Fruit fly (Drosophila melanogaster) whole organism, prepupa: ENCODE measurements around the gene toe.

Source experiments
- Blimp-1 ChIP-seq: fragments of 200-800 bp; sonication (Bioruptor generic); optimal IDR thresholded peaks from 3 replicates; lab custom pipeline; 2017; ENCODE audit warnings: missing biosample characterization, missing genetic modification characterization, mild to moderate bottlenecking, moderate library complexity, missing genetic modification reagents
- CG10631 ChIP-seq: fragments of 200-800 bp; sonication (Bioruptor generic); optimal IDR thresholded peaks from 2 replicates; lab custom pipeline; 2016; ENCODE audit warnings: missing biosample characterization, missing genetic modification characterization
- CG10669 ChIP-seq: fragments of 200-800 bp; sonication (Bioruptor generic); optimal IDR thresholded peaks from 3 replicates; lab custom pipeline; 2018; ENCODE audit warnings: missing biosample characterization, mild to moderate bottlenecking, missing genetic modification characterization, moderate library complexity
- CG11294 ChIP-seq: fragments of 200-800 bp; sonication (Bioruptor generic); IDR thresholded peaks from 2 replicates; pipeline ENCODE4 v1.3.6; 2022; ENCODE audit warnings: missing biosample characterization, missing genetic modification characterization
- CG11762 ChIP-seq: fragments of 200-800 bp; sonication (Bioruptor generic); optimal IDR thresholded peaks from 3 replicates; lab custom pipeline; 2016; ENCODE audit warnings: missing biosample characterization, missing genetic modification characterization; ENCODE audit not compliant: insufficient read depth
- CG11902 ChIP-seq: fragments of 200-800 bp; sonication (Bioruptor generic); optimal IDR thresholded peaks from 3 replicates; lab custom pipeline; 2016; ENCODE audit warnings: missing biosample characterization, missing genetic modification characterization
- CG15336 ChIP-seq: fragments of 200-800 bp; sonication (Bioruptor generic); IDR thresholded peaks from 2 replicates; pipeline ENCODE4 v1.3.6; 2022; ENCODE audit warnings: missing biosample characterization, missing genetic modification characterization
- CG3032 ChIP-seq: fragments of 200-800 bp; optimal IDR thresholded peaks from 2 replicates; lab custom pipeline; 2019; ENCODE audit warnings: missing biosample characterization, mild to moderate bottlenecking, missing genetic modification characterization, moderate library complexity
- CG31627 ChIP-seq: fragments of 200-800 bp; sonication (Bioruptor generic); optimal IDR thresholded peaks from 3 replicates; lab custom pipeline; 2016; ENCODE audit warnings: missing biosample characterization, missing genetic modification characterization
- CG32006 ChIP-seq: fragments of 200-800 bp; sonication (Bioruptor generic); optimal IDR thresholded peaks from 3 replicates; lab custom pipeline; 2017; ENCODE audit warnings: missing biosample characterization, mild to moderate bottlenecking, missing genetic modification characterization
- CG3919 ChIP-seq: fragments of 200-800 bp; sonication (Bioruptor generic); optimal IDR thresholded peaks from 3 replicates; lab custom pipeline; 2016; ENCODE audit warnings: missing biosample characterization, missing genetic modification characterization
- CG4318 ChIP-seq: fragments of 200-800 bp; sonication (Bioruptor generic); optimal IDR thresholded peaks from 3 replicates; lab custom pipeline; 2017; ENCODE audit warnings: missing biosample characterization, mild to moderate bottlenecking, missing genetic modification characterization
- CG6276 ChIP-seq: fragments of 200-800 bp; sonication (Bioruptor generic); optimal IDR thresholded peaks from 2 replicates; lab custom pipeline; 2017; ENCODE audit warnings: missing biosample characterization, mild to moderate bottlenecking, missing genetic modification characterization
- CG6854 ChIP-seq: fragments of 200-800 bp; sonication (Bioruptor generic); optimal IDR thresholded peaks from 2 replicates; lab custom pipeline; 2017; ENCODE audit warnings: missing biosample characterization, mild to moderate bottlenecking, missing genetic modification characterization
- CG7368 ChIP-seq: fragments of 200-800 bp; sonication (Bioruptor generic); optimal IDR thresholded peaks from 3 replicates; lab custom pipeline; 2016; ENCODE audit warnings: missing biosample characterization, missing genetic modification characterization
- CG8119 ChIP-seq: fragments of 200-800 bp; sonication (Bioruptor generic); IDR thresholded peaks from 3 replicates; pipeline ENCODE4 v1.3.6; 2022; ENCODE audit warnings: missing biosample characterization, missing genetic modification characterization
- CG8319 ChIP-seq: fragments of 200-800 bp; sonication (Bioruptor generic); optimal IDR thresholded peaks from 3 replicates; lab custom pipeline; 2016; ENCODE audit warnings: missing biosample characterization, missing genetic modification characterization
- Eip78C ChIP-seq: fragments of 200-800 bp; sonication (Bioruptor generic); peaks from one replicate; lab custom pipeline; 2016; ENCODE audit warnings: missing biosample characterization, missing genetic modification characterization
- Gug ChIP-seq: fragments of 200-800 bp; sonication (Bioruptor generic); IDR thresholded peaks from 2 replicates; pipeline ENCODE4 v1.3.6; 2022; ENCODE audit warnings: missing biosample characterization, missing genetic modification characterization
- Hr4 ChIP-seq: fragments of 200-800 bp; sonication (Bioruptor generic); optimal IDR thresholded peaks from 3 replicates; lab custom pipeline; 2016; ENCODE audit warnings: missing biosample characterization, missing genetic modification characterization
- Lpt ChIP-seq: fragments of 200-800 bp; sonication (Bioruptor generic); optimal IDR thresholded peaks from 3 replicates; lab custom pipeline; 2016; ENCODE audit warnings: missing biosample characterization, missing genetic modification characterization
- Met ChIP-seq: fragments of 200-800 bp; sonication (Bioruptor generic); optimal IDR thresholded peaks from 3 replicates; lab custom pipeline; 2016; ENCODE audit warnings: missing biosample characterization, missing genetic modification characterization
- OdsH ChIP-seq: fragments of 200-800 bp; sonication (Bioruptor generic); optimal IDR thresholded peaks from 3 replicates; lab custom pipeline; 2016; ENCODE audit warnings: missing biosample characterization, missing genetic modification characterization
- Smox ChIP-seq: fragments of 200-800 bp; sonication (Bioruptor generic); optimal IDR thresholded peaks from 3 replicates; lab custom pipeline; 2016; ENCODE audit warnings: missing biosample characterization, missing genetic modification characterization
- Sox15 ChIP-seq: fragments of 200-800 bp; sonication (Bioruptor generic); optimal IDR thresholded peaks from 3 replicates; lab custom pipeline; 2016; ENCODE audit warnings: missing biosample characterization, missing genetic modification characterization
- achi ChIP-seq: fragments of 200-800 bp; sonication (Bioruptor generic); optimal IDR thresholded peaks from 3 replicates; lab custom pipeline; 2016; ENCODE audit warnings: missing biosample characterization, missing genetic modification characterization
- acj6 ChIP-seq: fragments of 200-800 bp; sonication (Bioruptor generic); optimal IDR thresholded peaks from 3 replicates; lab custom pipeline; 2016; ENCODE audit warnings: missing biosample characterization, missing genetic modification characterization
- cyc ChIP-seq: fragments of 200-800 bp; sonication (Bioruptor generic); optimal IDR thresholded peaks from 3 replicates; lab custom pipeline; 2016; ENCODE audit warnings: missing biosample characterization, missing genetic modification characterization
- dac ChIP-seq: fragments of 200-800 bp; sonication (Bioruptor generic); optimal IDR thresholded peaks from 2 replicates; lab custom pipeline; 2017; ENCODE audit warnings: missing biosample characterization, mild to moderate bottlenecking, missing genetic modification characterization
- eg ChIP-seq: fragments of 200-800 bp; sonication (Bioruptor generic); IDR thresholded peaks from 3 replicates; pipeline ENCODE4 v1.3.6; 2022; ENCODE audit warnings: missing biosample characterization, missing genetic modification characterization
- esn ChIP-seq: fragments of 200-800 bp; sonication (Bioruptor generic); optimal IDR thresholded peaks from 2 replicates; lab custom pipeline; 2016; ENCODE audit warnings: missing biosample characterization, mild to moderate bottlenecking, missing genetic modification characterization, moderate library complexity
- fd85E ChIP-seq: fragments of 200-800 bp; sonication (Bioruptor generic); optimal IDR thresholded peaks from 3 replicates; lab custom pipeline; 2016; ENCODE audit warnings: missing biosample characterization, missing genetic modification characterization
- fkh ChIP-seq: fragments of 200-800 bp; sonication (Bioruptor generic); optimal IDR thresholded peaks from 3 replicates; lab custom pipeline; 2017; ENCODE audit warnings: missing biosample characterization, mild to moderate bottlenecking, missing genetic modification characterization, moderate library complexity
- net ChIP-seq: fragments of 200-800 bp; sonication (Bioruptor generic); optimal IDR thresholded peaks from 3 replicates; lab custom pipeline; 2016; ENCODE audit warnings: missing biosample characterization, missing genetic modification characterization
- spab ChIP-seq: fragments of 200-800 bp; sonication (Bioruptor generic); optimal IDR thresholded peaks from 2 replicates; lab custom pipeline; 2017; ENCODE audit warnings: missing biosample characterization, mild to moderate bottlenecking, missing genetic modification characterization, missing genetic modification reagents
- svp ChIP-seq: fragments of 200-800 bp; sonication (Bioruptor generic); peaks from one replicate; lab custom pipeline; 2016; ENCODE audit warnings: missing biosample characterization, missing genetic modification characterization

toe gene

dm6 chr3L:12455034-12455433 is 22.6 kb upstream of the toe start (continued):
- TF ChIP-seq Smox (GFP tag; lab: Kevin White, UChicago), result no peak
- TF ChIP-seq CG31627 (GFP tag; lab: Kevin White, UChicago), result no peak
- peak; percentile 25 for TF ChIP-seq CG3919 (GFP tag; lab: Kevin White, UChicago)
- no peak for TF ChIP-seq dac (GFP tag; lab: Kevin White, UChicago)
- TF ChIP-seq Lpt (GFP tag; lab: Kevin White, UChicago), result no peak
- no peak for TF ChIP-seq CG11294 (GFP tag; lab: Robert Waterston, UW)
- TF ChIP-seq CG7368, result no peak
- peak; percentile 74 for TF ChIP-seq Eip78C (GFP tag; lab: Kevin White, UChicago)
- no peak for TF ChIP-seq CG8319 (GFP tag; lab: Kevin White, UChicago)
- TF ChIP-seq Sox15 (GFP tag; lab: Kevin White, UChicago), result no peak
- TF ChIP-seq CG32006 (GFP tag; lab: Kevin White, UChicago), result peak; percentile 49
- no peak for TF ChIP-seq CG4318 (GFP tag; lab: Kevin White, UChicago)
- TF ChIP-seq net (GFP tag; lab: Kevin White, UChicago), result peak; percentile 20
- TF ChIP-seq Gug, result no peak
- TF ChIP-seq CG6276 (GFP tag; lab: Kevin White, UChicago), result no peak
- peak; percentile 33 for TF ChIP-seq spab
- no peak for TF ChIP-seq CG10631 (GFP tag; lab: Kevin White, UChicago)
- TF ChIP-seq CG10669, result peak; percentile 54
- TF ChIP-seq esn (GFP tag; lab: Kevin White, UChicago), result peak; percentile 4

dm6 chr3L:12453529-12453928 is 21.1 kb upstream of the toe start:
- TF ChIP-seq Eip78C (GFP tag; lab: Kevin White, UChicago), result peak; percentile 45
- no peak for TF ChIP-seq Gug

- TF ChIP-seq CG11902 (GFP tag; lab: Kevin White, UChicago), result no peak
- peak; percentile 3 for TF ChIP-seq CG4318 (GFP tag; lab: Kevin White, UChicago)
- peak; percentile 6 for TF ChIP-seq Met (GFP tag; lab: Kevin White, UChicago)
- TF ChIP-seq CG3919 (GFP tag; lab: Kevin White, UChicago), result peak; percentile 7
- TF ChIP-seq OdsH (GFP tag; lab: Kevin White, UChicago), result peak; percentile 17
- no peak for TF ChIP-seq fd85E (GFP tag; lab: Kevin White, UChicago)
- peak; percentile 1 for TF ChIP-seq CG3032 (tag; lab: Kevin White, UChicago)
- TF ChIP-seq Smox (GFP tag; lab: Kevin White, UChicago), result peak; percentile 10
- TF ChIP-seq CG15336 (GFP tag; lab: Robert Waterston, UW), result peak; percentile 51; the same call in 1 of the 2 replicates
- no peak for TF ChIP-seq CG6854
- no peak for TF ChIP-seq CG11294 (GFP tag; lab: Robert Waterston, UW)
- no peak for TF ChIP-seq achi
- TF ChIP-seq Eip78C (GFP tag; lab: Kevin White, UChicago), result peak; percentile 68
- peak; percentile 40; the same call in 1 of the 3 replicates for TF ChIP-seq CG8119 (GFP tag; lab: Robert Waterston, UW)
- no peak for TF ChIP-seq acj6 (GFP tag; lab: Kevin White, UChicago)
- peak; percentile 17 for TF ChIP-seq Hr4 (GFP tag; lab: Kevin White, UChicago)
- no peak for TF ChIP-seq CG11762 (GFP tag; lab: Kevin White, UChicago)
- TF ChIP-seq CG32006 (GFP tag; lab: Kevin White, UChicago), result peak; percentile 52
- no peak for TF ChIP-seq CG8319 (GFP tag; lab: Kevin White, UChicago)
- no peak for TF ChIP-seq fkh (GFP tag; lab: Kevin White, UChicago)
- no peak for TF ChIP-seq Blimp-1 (GFP tag; lab: Kevin White, UChicago)
- peak; percentile 15 for TF ChIP-seq svp
- TF ChIP-seq CG7368, result no peak
- no peak for TF ChIP-seq CG31627 (GFP tag; lab: Kevin White, UChicago)
Observed at dm6 chr3L:12447501-12447900, 15.0 kb upstream of the toe start.

dm6 chr3L:12447081-12447480 is 14.6 kb upstream of the toe start:
- TF ChIP-seq cyc (GFP tag; lab: Kevin White, UChicago), result no peak
- TF ChIP-seq achi, result no peak
- TF ChIP-seq Gug, result no peak
- no peak for TF ChIP-seq eg (GFP tag; lab: Robert Waterston, UW)
- TF ChIP-seq Smox (GFP tag; lab: Kevin White, UChicago), result no peak
- TF ChIP-seq acj6 (GFP tag; lab: Kevin White, UChicago), result no peak
- no peak for TF ChIP-seq CG6276 (GFP tag; lab: Kevin White, UChicago)
- TF ChIP-seq svp, result no peak
